Worm (Caenorhabditis elegans): ENCODE results near the gene ceh-43.

ceh-43 gene

ce11 chrIII:4449893-4450579, at the start of gene ceh-43:
Gene ceh-43, minus strand, starts transcription at chrIII:4449943.
- no peak for TF ChIP-seq unc-62 (GFP tag; optimal IDR thresholded peaks at IDR 0.05)

ce11 chrIII:4498938-4499337, 49.2 kb upstream of the ceh-43 start, which contains the start of the genes C07G2.5 and atf-7:
Gene C07G2.5, minus strand, starts transcription at chrIII:4499038.
Gene atf-7, minus strand, starts transcription at chrIII:4499045.
- TF ChIP-seq unc-62 (GFP tag; optimal IDR thresholded peaks at IDR 0.05): no peak

ce11 chrIII:4496085-4496484, 46.3 kb upstream of the ceh-43 start:
- TF ChIP-seq unc-62 (GFP tag; optimal IDR thresholded peaks at IDR 0.05): no peak

ce11 chrIII:4495685-4496084, 45.9 kb upstream of the ceh-43 start:
- no peak for TF ChIP-seq unc-62 (GFP tag; optimal IDR thresholded peaks at IDR 0.05)

- no peak for TF ChIP-seq unc-62 (GFP tag; optimal IDR thresholded peaks at IDR 0.05)
Measured at ce11 chrIII:4495250-4495649, 45.5 kb upstream of the ceh-43 start.

ce11 chrIII:4494541-4495010, 44.8 kb upstream of the ceh-43 start:
- no peak for TF ChIP-seq unc-62 (GFP tag; optimal IDR thresholded peaks at IDR 0.05)

ce11 chrIII:4493008-4493777, 43.5 kb upstream of the ceh-43 start:
- TF ChIP-seq unc-62 (GFP tag; optimal IDR thresholded peaks at IDR 0.05): no peak

- TF ChIP-seq unc-62 (GFP tag; optimal IDR thresholded peaks at IDR 0.05): no peak
Measured at ce11 chrIII:4491164-4492144, 41.7 kb upstream of the ceh-43 start.

ce11 chrIII:4488892-4489409, 39.2 kb upstream of the ceh-43 start, which contains the start of gene cpg-1:
Gene cpg-1, plus strand, starts transcription at chrIII:4489359.
- no peak for TF ChIP-seq unc-62 (GFP tag; optimal IDR thresholded peaks at IDR 0.05)

ce11 chrIII:4487271-4487670, 37.5 kb upstream of the ceh-43 start:
- no peak for TF ChIP-seq unc-62 (GFP tag; optimal IDR thresholded peaks at IDR 0.05)

- TF ChIP-seq unc-62 (GFP tag; optimal IDR thresholded peaks at IDR 0.05): no peak
Measured at ce11 chrIII:4482986-4483385, 33.2 kb upstream of the ceh-43 start.

- TF ChIP-seq unc-62 (GFP tag; optimal IDR thresholded peaks at IDR 0.05): no peak
Measured at ce11 chrIII:4481787-4482186, 32.0 kb upstream of the ceh-43 start.

ce11 chrIII:4477472-4477871, 27.7 kb upstream of the ceh-43 start, which contains the start of gene ins-17:
Gene ins-17, minus strand, starts transcription at chrIII:4477572.
- TF ChIP-seq unc-62 (GFP tag; optimal IDR thresholded peaks at IDR 0.05): no peak

ce11 chrIII:4476806-4477205, 27.1 kb upstream of the ceh-43 start:
- TF ChIP-seq unc-62 (GFP tag; optimal IDR thresholded peaks at IDR 0.05): no peak

- no peak for TF ChIP-seq unc-62 (GFP tag; optimal IDR thresholded peaks at IDR 0.05)
Measured at ce11 chrIII:4476313-4476712, 26.6 kb upstream of the ceh-43 start.

All from whole organism, dauer.